Fruit fly (Drosophila melanogaster): ENCODE measurements around the gene rdgA.

dm6 chrX:9036113-9036512, 129.2 kb downstream of the rdgA start:
- TF ChIP-seq fd96Ca (GFP tag; IDR thresholded peaks at IDR 0.05) (no peak), EcR (GFP tag; optimal IDR thresholded peaks at IDR 0.05) (no peak), CG32121 (GFP tag; IDR thresholded peaks at IDR 0.05) (no peak), Pif1A (GFP tag; optimal IDR thresholded peaks at IDR 0.05) (no peak), CG8301 (tag; optimal IDR thresholded peaks at IDR 0.05) (no peak)
